Fruit fly (Drosophila melanogaster) whole organism, prepupa: Measurements from ENCODE around the gene CG8838.

Source experiments
- CG16779 ChIP-seq: fragments of 200-800 bp; sonication (Bioruptor generic); optimal IDR thresholded peaks from 3 replicates; lab custom pipeline; 2017; ENCODE audit warnings: missing biosample characterization, mild to moderate bottlenecking, missing genetic modification characterization
- CG6854 ChIP-seq: fragments of 200-800 bp; sonication (Bioruptor generic); optimal IDR thresholded peaks from 2 replicates; lab custom pipeline; 2017; ENCODE audit warnings: missing biosample characterization, mild to moderate bottlenecking, missing genetic modification characterization
- CG8632 ChIP-seq: fragments of 200-800 bp; sonication (Bioruptor generic); optimal IDR thresholded peaks from 3 replicates; lab custom pipeline; 2016; ENCODE audit warnings: missing biosample characterization, missing genetic modification characterization
- Gug ChIP-seq: fragments of 200-800 bp; sonication (Bioruptor generic); IDR thresholded peaks from 2 replicates; pipeline ENCODE4 v1.3.6; 2022; ENCODE audit warnings: missing biosample characterization, missing genetic modification characterization
- Hr39 ChIP-seq: fragments of 200-800 bp; sonication (Bioruptor generic); optimal IDR thresholded peaks from 2 replicates; lab custom pipeline; 2016; ENCODE audit warnings: missing biosample characterization, missing genetic modification characterization
- OdsH ChIP-seq: fragments of 200-800 bp; sonication (Bioruptor generic); optimal IDR thresholded peaks from 3 replicates; lab custom pipeline; 2016; ENCODE audit warnings: missing biosample characterization, missing genetic modification characterization
- fd85E ChIP-seq: fragments of 200-800 bp; sonication (Bioruptor generic); optimal IDR thresholded peaks from 3 replicates; lab custom pipeline; 2016; ENCODE audit warnings: missing biosample characterization, missing genetic modification characterization
- spab ChIP-seq: fragments of 200-800 bp; sonication (Bioruptor generic); optimal IDR thresholded peaks from 2 replicates; lab custom pipeline; 2017; ENCODE audit warnings: missing biosample characterization, mild to moderate bottlenecking, missing genetic modification characterization, missing genetic modification reagents

dm6 chr2L:3373242-3373641 lies 15.8 kb downstream of the CG8838 start, which contains the start of gene GramD1B:
- TF ChIP-seq spab (GFP tag; lab: Kevin White, UChicago): no peak
- no peak for TF ChIP-seq fd85E (GFP tag; lab: Kevin White, UChicago)
- TF ChIP-seq CG6854 (GFP tag; lab: Kevin White, UChicago): peak; percentile 27
- TF ChIP-seq OdsH: no peak
- TF ChIP-seq Gug (GFP tag; lab: Robert Waterston, UW): no peak
- TF ChIP-seq Hr39 (GFP tag; lab: Kevin White, UChicago): no peak
- TF ChIP-seq CG8632 (GFP tag; lab: Kevin White, UChicago): no peak
- no peak for TF ChIP-seq CG16779 (tag; lab: Kevin White, UChicago)
